Worm (Caenorhabditis elegans) whole organism, mixed stage, embryonic: Measurements from ENCODE around the gene C52A11.3.

ENCODE experiments used
- cnd-1 ChIP-seq: fragments of 200-800 bp; sonication (Bioruptor generic); optimal IDR thresholded peaks from 2 replicates; lab custom pipeline; 2018; ENCODE audit warnings: mild to moderate bottlenecking, missing genetic modification characterization, missing compliant biosample characterization
- mep-1 ChIP-seq: fragments of 150-350 bp; optimal IDR thresholded peaks from 2 replicates; lab custom pipeline; 2017; ENCODE audit warnings: missing biosample characterization, missing genetic modification reagents, missing genetic modification characterization, inconsistent platforms
- mls-2 ChIP-seq: sonication (generic microtip); optimal IDR thresholded peaks from 2 replicates; lab custom pipeline; 2016; ENCODE audit warnings: mild to moderate bottlenecking, missing genetic modification characterization, moderate library complexity, missing compliant biosample characterization
- pha-4 ChIP-seq: fragments of 150-350 bp; optimal IDR thresholded peaks from 2 replicates; lab custom pipeline; 2018; ENCODE audit warnings: missing biosample characterization, missing genetic modification reagents, missing genetic modification characterization
- sem-2 ChIP-seq: fragments of 200-800 bp; sonication (Bioruptor generic); optimal IDR thresholded peaks from 2 replicates; lab custom pipeline; 2018; ENCODE audit warnings: mild to moderate bottlenecking, missing genetic modification characterization, missing compliant biosample characterization
- unc-39 ChIP-seq: fragments of 150-350 bp; optimal IDR thresholded peaks from 2 replicates; lab custom pipeline; 2014; ENCODE audit warnings: missing biosample characterization, missing genetic modification characterization

DNA sequence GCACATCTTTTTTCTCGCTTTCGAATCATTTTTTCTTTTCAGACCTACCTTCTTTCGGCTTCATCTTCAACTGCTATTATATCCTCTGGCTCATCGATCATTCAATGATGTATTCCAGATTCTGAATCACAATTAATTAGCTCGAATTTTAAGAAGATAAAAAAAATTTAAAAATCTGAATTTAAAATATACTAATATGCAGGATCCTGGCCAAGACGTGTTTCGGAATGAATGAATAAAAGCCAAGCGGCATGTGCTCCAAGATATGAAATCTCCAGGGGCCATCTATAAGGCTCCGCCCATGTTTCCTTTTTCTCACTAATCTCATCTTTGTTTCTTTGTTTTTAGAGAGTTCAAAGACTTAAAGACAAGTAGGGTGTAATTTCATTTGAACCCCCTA lies 40.9 kb downstream of the C52A11.3 start, which contains the start of gene mpz-1:
- no peak for TF ChIP-seq mep-1
- no peak for TF ChIP-seq pha-4 (tag; lab: Kevin White, UChicago)
- no peak for TF ChIP-seq cnd-1 (tag; lab: Kevin White, UChicago)
- no peak for TF ChIP-seq unc-39 (tag; lab: Kevin White, UChicago)
- no peak for TF ChIP-seq mls-2 (tag; lab: Kevin White, UChicago)
- no peak for TF ChIP-seq sem-2
